Fruit fly (Drosophila melanogaster): ENCODE results near the gene elav.

elav gene

dm6 chrX:510528-510927, 12.5 kb downstream of the elav start:
- TF ChIP-seq toe (GFP tag; optimal IDR thresholded peaks at IDR 0.05) (no peak), cic (GFP tag; optimal IDR thresholded peaks at IDR 0.05) (no peak), CG5204 (GFP tag; optimal IDR thresholded peaks at IDR 0.05) (no peak), CG7101 (tag; optimal IDR thresholded peaks at IDR 0.05) (no peak), pad (GFP tag; optimal IDR thresholded peaks at IDR 0.05) (no peak), CG14711 (tag; optimal IDR thresholded peaks at IDR 0.05) (no peak), bab1 (GFP tag; optimal IDR thresholded peaks at IDR 0.05) (no peak), CG7045 (GFP tag; optimal IDR thresholded peaks at IDR 0.05) (no peak), CG33017 (tag; optimal IDR thresholded peaks at IDR 0.05) (no peak), tj (GFP tag; optimal IDR thresholded peaks at IDR 0.05) (no peak)

dm6 chrX:509117-509516, 13.9 kb downstream of the elav start, which contains the start of gene arg:
Gene arg, plus strand, starts transcription at chrX:509435.
- TF ChIP-seq toe (GFP tag; optimal IDR thresholded peaks at IDR 0.05) (no peak), cic (GFP tag; optimal IDR thresholded peaks at IDR 0.05) (peak; percentile 3)

- TF ChIP-seq CG12768 (GFP tag; optimal IDR thresholded peaks at IDR 0.05) (peak; percentile 83), cnc (optimal IDR thresholded peaks at IDR 0.05) (no peak), CG11617 (GFP tag; optimal IDR thresholded peaks at IDR 0.05) (peak; percentile 84), Crg-1 (GFP tag; optimal IDR thresholded peaks at IDR 0.05) (peak; percentile 67), CG33017 (tag; optimal IDR thresholded peaks at IDR 0.05) (peak; percentile 79), Mnt (GFP tag; optimal IDR thresholded peaks at IDR 0.05) (peak; percentile 78), CG5204 (GFP tag; optimal IDR thresholded peaks at IDR 0.05) (no peak), CG7045 (GFP tag; optimal IDR thresholded peaks at IDR 0.05) (peak; percentile 83), tj (GFP tag; optimal IDR thresholded peaks at IDR 0.05) (peak; percentile 65), CG7101 (tag; optimal IDR thresholded peaks at IDR 0.05) (peak; percentile 90), ovo (GFP tag; optimal IDR thresholded peaks at IDR 0.05) (peak; percentile 59), CG14711 (tag; optimal IDR thresholded peaks at IDR 0.05) (peak; percentile 75), cic (GFP tag; optimal IDR thresholded peaks at IDR 0.05) (peak; percentile 73), kay (GFP tag; ENCODE audit: borderline replicate concordance) (no peak), pad (GFP tag; optimal IDR thresholded peaks at IDR 0.05) (peak; percentile 81), Clk (GFP tag; optimal IDR thresholded peaks at IDR 0.05) (peak; percentile 77), toe (GFP tag; optimal IDR thresholded peaks at IDR 0.05) (peak; percentile 70), CG1620 (GFP tag; optimal IDR thresholded peaks at IDR 0.05) (peak; percentile 50), Hr96 (GFP tag; optimal IDR thresholded peaks at IDR 0.05) (no peak), bab1 (GFP tag; optimal IDR thresholded peaks at IDR 0.05) (peak; percentile 82)
Observed at dm6 chrX:499589-500041, 23.4 kb downstream of the elav start.

DNA sequence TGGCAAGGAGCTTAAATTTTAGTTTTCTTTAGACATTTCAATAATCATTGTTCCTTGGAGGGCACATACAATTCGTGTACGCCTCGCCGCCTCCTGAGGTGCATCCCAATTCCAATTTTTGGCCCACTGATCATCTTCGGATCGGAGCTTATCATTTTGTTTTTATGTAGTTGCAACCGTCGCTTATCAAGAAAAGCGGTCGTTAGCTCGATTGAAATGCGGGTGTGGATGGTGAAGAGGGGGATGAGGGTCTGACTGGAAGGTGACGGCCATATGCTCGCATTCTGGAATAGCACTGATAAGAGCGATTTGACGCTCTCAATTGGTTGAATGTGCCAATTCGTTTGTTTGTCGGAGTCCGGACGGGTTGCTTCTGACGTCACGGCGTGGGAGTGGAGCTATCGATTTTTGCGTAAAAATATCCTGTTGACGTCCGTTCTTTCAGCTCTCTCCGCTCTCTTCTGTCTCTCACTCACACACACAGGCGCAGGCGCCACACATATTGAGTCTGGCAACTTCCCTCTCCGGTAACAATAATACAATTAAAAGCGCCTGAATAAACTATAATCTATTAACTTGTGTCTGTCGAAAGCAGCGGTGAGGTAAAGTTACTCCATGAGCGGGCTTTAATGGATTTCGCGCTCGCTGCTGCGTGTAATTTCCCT, 24.0 kb downstream of the elav start:
- no peak for TF ChIP-seq CG12768 (GFP tag; optimal IDR thresholded peaks at IDR 0.05)
- TF ChIP-seq cic (GFP tag; optimal IDR thresholded peaks at IDR 0.05), result no peak
- TF ChIP-seq toe (GFP tag; optimal IDR thresholded peaks at IDR 0.05), result no peak
- TF ChIP-seq kay (GFP tag; ENCODE audit: borderline replicate concordance), result no peak
- no peak for TF ChIP-seq ovo (GFP tag; optimal IDR thresholded peaks at IDR 0.05)
- no peak for TF ChIP-seq bab1 (GFP tag; optimal IDR thresholded peaks at IDR 0.05)
- TF ChIP-seq Hr96 (GFP tag; optimal IDR thresholded peaks at IDR 0.05), result no peak
- no peak for TF ChIP-seq tj (GFP tag; optimal IDR thresholded peaks at IDR 0.05)
- no peak for TF ChIP-seq CG7045 (GFP tag; optimal IDR thresholded peaks at IDR 0.05)
- no peak for TF ChIP-seq pad (GFP tag; optimal IDR thresholded peaks at IDR 0.05)
- no peak for TF ChIP-seq CG33017 (tag; optimal IDR thresholded peaks at IDR 0.05)

DNA sequence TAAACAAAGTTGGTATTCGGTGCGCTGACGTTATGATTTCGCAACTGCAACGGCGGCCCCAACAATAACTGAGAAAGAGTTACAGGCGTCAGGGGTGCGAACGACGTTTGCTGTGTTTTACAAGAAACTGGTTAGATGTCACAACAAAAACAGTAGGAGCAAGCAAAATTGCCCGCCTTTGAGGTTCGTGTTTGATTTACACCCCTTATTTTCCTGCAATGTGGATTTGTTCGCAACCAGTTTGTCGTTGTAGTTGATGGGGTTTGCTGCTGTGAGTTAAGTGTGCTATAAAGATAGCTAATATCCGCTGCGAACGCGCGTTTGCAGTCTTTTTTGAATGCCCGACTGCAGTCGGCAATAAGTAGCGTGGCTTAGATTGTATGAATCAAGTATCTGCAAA, 24.6 kb downstream of the elav start:
- TF ChIP-seq CG7101 (tag; optimal IDR thresholded peaks at IDR 0.05), result peak; percentile 43
- TF ChIP-seq CG33017 (tag; optimal IDR thresholded peaks at IDR 0.05), result no peak
- TF ChIP-seq tj (GFP tag; optimal IDR thresholded peaks at IDR 0.05), result no peak
- no peak for TF ChIP-seq toe (GFP tag; optimal IDR thresholded peaks at IDR 0.05)
- TF ChIP-seq CG11617 (GFP tag; optimal IDR thresholded peaks at IDR 0.05), result no peak
- peak; percentile 1 for TF ChIP-seq pad (GFP tag; optimal IDR thresholded peaks at IDR 0.05)
- TF ChIP-seq CG5204 (GFP tag; optimal IDR thresholded peaks at IDR 0.05), result no peak
- TF ChIP-seq Hr96 (GFP tag; optimal IDR thresholded peaks at IDR 0.05), result no peak
- no peak for TF ChIP-seq CG7045 (GFP tag; optimal IDR thresholded peaks at IDR 0.05)
- TF ChIP-seq cnc (optimal IDR thresholded peaks at IDR 0.05), result no peak

dm6 chrX:497425-497824, 25.6 kb downstream of the elav start:
- TF ChIP-seq CG33017 (tag; optimal IDR thresholded peaks at IDR 0.05) (no peak), cic (GFP tag; optimal IDR thresholded peaks at IDR 0.05) (peak; percentile 14)

DNA sequence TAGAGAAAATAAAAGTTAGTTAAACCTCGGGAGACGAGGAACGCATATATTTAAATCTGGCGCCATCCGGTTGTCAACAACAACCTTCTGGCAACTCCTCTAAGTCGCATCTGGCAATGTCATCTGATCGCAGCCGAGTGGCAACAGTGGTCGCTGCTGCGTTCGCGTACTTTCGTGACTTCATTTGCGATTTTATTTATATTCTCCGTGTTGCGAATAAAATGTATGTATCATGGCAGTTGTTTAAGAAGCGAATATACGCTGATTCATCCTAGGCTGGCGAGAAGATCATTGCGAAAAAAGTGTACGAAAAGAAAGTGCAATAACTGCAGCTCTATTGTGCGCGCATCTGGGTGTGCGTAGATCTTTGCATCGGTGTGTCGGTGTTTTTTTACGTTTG, 26.7 kb downstream of the elav start, which contains the start of gene svr:
TSS of gene svr (plus strand) at position 121 of the 400 bp plus-strand sequence.
- TF ChIP-seq cnc (optimal IDR thresholded peaks at IDR 0.05), result no peak
- TF ChIP-seq bab1 (GFP tag; optimal IDR thresholded peaks at IDR 0.05), result peak; percentile 60
- peak; percentile 13 for TF ChIP-seq tj (GFP tag; optimal IDR thresholded peaks at IDR 0.05)
- peak; percentile 6 for TF ChIP-seq cic (GFP tag; optimal IDR thresholded peaks at IDR 0.05)
- TF ChIP-seq ovo (GFP tag; optimal IDR thresholded peaks at IDR 0.05), result no peak

Measured in whole organism, adult.